Fruit fly (Drosophila melanogaster) whole organism, adult: ENCODE data around the gene CG3117.

ENCODE experiments used
- CG11617 ChIP-seq: fragments of 200-800 bp; sonication (Bioruptor generic); optimal IDR thresholded peaks from 2 replicates; lab custom pipeline; 2017; ENCODE audit warnings: mild to moderate bottlenecking, missing biosample characterization, missing genetic modification reagents, missing genetic modification characterization
- CG12768 ChIP-seq: fragments of 200-800 bp; sonication (Bioruptor generic); optimal IDR thresholded peaks from 2 replicates; lab custom pipeline; 2017; ENCODE audit warnings: missing biosample characterization, missing genetic modification characterization, mild to moderate bottlenecking, moderate library complexity, missing genetic modification reagents
- CG1620 ChIP-seq: fragments of 200-800 bp; sonication (Bioruptor generic); optimal IDR thresholded peaks from 2 replicates; lab custom pipeline; 2016; ENCODE audit warnings: missing biosample characterization, missing genetic modification characterization
- CG33017 ChIP-seq: fragments of 200-800 bp; sonication (Bioruptor generic); optimal IDR thresholded peaks from 2 replicates; lab custom pipeline; 2018; ENCODE audit warnings: missing biosample characterization, mild to moderate bottlenecking, missing genetic modification characterization, moderate library complexity
- Clk ChIP-seq: fragments of 200-800 bp; sonication (Bioruptor generic); optimal IDR thresholded peaks from 2 replicates; lab custom pipeline; 2017; ENCODE audit warnings: missing biosample characterization, missing genetic modification characterization
- Mnt ChIP-seq: fragments of 200-800 bp; sonication (Bioruptor generic); optimal IDR thresholded peaks from 2 replicates; lab custom pipeline; 2016; ENCODE audit warnings: missing biosample characterization, mild to moderate bottlenecking, missing genetic modification characterization
- bab1 ChIP-seq: fragments of 200-800 bp; sonication (Bioruptor generic); optimal IDR thresholded peaks from 3 replicates; lab custom pipeline; 2019; ENCODE audit warnings: missing biosample characterization, mild to moderate bottlenecking, missing genetic modification characterization, moderate library complexity
- cic ChIP-seq: fragments of 200-800 bp; sonication (Bioruptor generic); optimal IDR thresholded peaks from 2 replicates; lab custom pipeline; 2017; ENCODE audit warnings: missing biosample characterization, mild to moderate bottlenecking, missing genetic modification characterization, moderate library complexity
- cnc ChIP-seq, 2 experiments: fragments of >200 bp; optimal IDR thresholded peaks; 2 replicates each; lab custom pipeline; 2017
- pad ChIP-seq: fragments of 200-800 bp; sonication (Bioruptor generic); optimal IDR thresholded peaks from 3 replicates; lab custom pipeline; 2017; ENCODE audit warnings: missing biosample characterization, missing genetic modification characterization, mild to moderate bottlenecking, moderate library complexity, missing genetic modification reagents
- tj ChIP-seq: fragments of 200-800 bp; sonication (Bioruptor generic); optimal IDR thresholded peaks from 3 replicates; lab custom pipeline; 2017; ENCODE audit warnings: missing biosample characterization, mild to moderate bottlenecking, missing genetic modification characterization, moderate library complexity

- TF ChIP-seq CG12768 (GFP tag; lab: Kevin White, UChicago) = no peak
- TF ChIP-seq pad (GFP tag; lab: Kevin White, UChicago) = no peak
- no peak for TF ChIP-seq cnc (optimal IDR thresholded peaks at IDR 0.05; lab: Kevin White, UChicago)
- no peak for TF ChIP-seq CG1620 (GFP tag; lab: Kevin White, UChicago)
- TF ChIP-seq CG11617 = no peak
- TF ChIP-seq bab1 (GFP tag; lab: Kevin White, UChicago) = no peak
- no peak for TF ChIP-seq Mnt (GFP tag; lab: Kevin White, UChicago)
- no peak for TF ChIP-seq cic (GFP tag; lab: Kevin White, UChicago)
- TF ChIP-seq CG33017 = no peak
- TF ChIP-seq Clk (GFP tag; lab: Kevin White, UChicago) = no peak
- no peak for TF ChIP-seq tj (GFP tag; lab: Kevin White, UChicago)
Observed at dm6 chr2L:2891200-2891599, 44.2 kb upstream of the CG3117 start.
